Fruit fly (Drosophila melanogaster) whole organism, embryonic: ENCODE data around the gene Dus1.
A peak's percentile ranks its signal among the peaks of the same experiment; 100 is the strongest.

ENCODE experiments used
- Atf3 ChIP-seq: fragments of 200-800 bp; sonication (Bioruptor generic); optimal IDR thresholded peaks from 3 replicates; lab custom pipeline; 2016; ENCODE audit warnings: missing biosample characterization, missing genetic modification characterization
- CG11560 ChIP-seq: fragments of 200-800 bp; sonication (Bioruptor generic); IDR thresholded peaks from 3 replicates; pipeline ENCODE4 v1.3.6; 2022; ENCODE audit warnings: missing biosample characterization, missing genetic modification characterization
- CG12219 ChIP-seq: fragments of 200-800 bp; sonication (Bioruptor generic); optimal IDR thresholded peaks from 3 replicates; lab custom pipeline; 2018; ENCODE audit warnings: missing biosample characterization, mild to moderate bottlenecking, missing genetic modification characterization
- CG12236 ChIP-seq: fragments of 200-800 bp; sonication (Bioruptor generic); optimal IDR thresholded peaks from 2 replicates; lab custom pipeline; 2016; ENCODE audit warnings: missing biosample characterization, missing genetic modification characterization
- CG13287 ChIP-seq: fragments of 200-800 bp; sonication (Bioruptor generic); IDR thresholded peaks from 2 replicates; pipeline ENCODE4 v1.3.6; 2022; ENCODE audit warnings: missing biosample characterization, missing genetic modification characterization; ENCODE audit not compliant: partially characterized antibody
- CG14441 ChIP-seq: fragments of 200-800 bp; sonication (Bioruptor generic); IDR thresholded peaks from 2 replicates; pipeline ENCODE4 v1.3.6; 2022; ENCODE audit warnings: missing biosample characterization, missing genetic modification characterization
- CG17186 ChIP-seq: fragments of 200-800 bp; sonication (Bioruptor generic); optimal IDR thresholded peaks from 3 replicates; lab custom pipeline; 2017; ENCODE audit warnings: missing biosample characterization, missing genetic modification reagents, missing genetic modification characterization
- CG30431 ChIP-seq: fragments of 200-800 bp; sonication (Bioruptor generic); optimal IDR thresholded peaks from 2 replicates; lab custom pipeline; 2017; ENCODE audit warnings: missing biosample characterization, missing genetic modification characterization
- CG33213 ChIP-seq: fragments of 200-800 bp; sonication (Bioruptor generic); optimal IDR thresholded peaks from 3 replicates; lab custom pipeline; 2016; ENCODE audit warnings: missing biosample characterization, missing genetic modification characterization
- CG34224 ChIP-seq: fragments of 200-800 bp; sonication (Bioruptor generic); IDR thresholded peaks from 3 replicates; pipeline ENCODE4 v1.3.6; 2022; ENCODE audit warnings: missing biosample characterization, missing genetic modification characterization; ENCODE audit not compliant: partially characterized antibody
- CG3838 ChIP-seq: fragments of 200-800 bp; sonication (Bioruptor generic); optimal IDR thresholded peaks from 3 replicates; lab custom pipeline; 2016; ENCODE audit warnings: missing biosample characterization, missing genetic modification characterization
- CG4854 ChIP-seq: fragments of 200-800 bp; sonication (Bioruptor generic); optimal IDR thresholded peaks from 2 replicates; lab custom pipeline; 2016; ENCODE audit warnings: missing biosample characterization, missing genetic modification characterization, inconsistent platforms
- CG6854 ChIP-seq: fragments of 200-800 bp; sonication (Bioruptor generic); optimal IDR thresholded peaks from 3 replicates; lab custom pipeline; 2017; ENCODE audit warnings: missing biosample characterization, mild to moderate bottlenecking, missing genetic modification characterization
- CG9876 ChIP-seq: fragments of 200-800 bp; sonication (Bioruptor generic); optimal IDR thresholded peaks from 2 replicates; lab custom pipeline; 2016; ENCODE audit warnings: missing biosample characterization, missing genetic modification characterization
- CG9932 ChIP-seq: fragments of 200-800 bp; sonication (Bioruptor generic); IDR thresholded peaks from 2 replicates; pipeline ENCODE4 v1.3.6; 2022; ENCODE audit warnings: missing biosample characterization, missing genetic modification characterization
- Dad ChIP-seq: fragments of 200-800 bp; sonication (Bioruptor generic); optimal IDR thresholded peaks from 3 replicates; lab custom pipeline; 2016; ENCODE audit warnings: missing biosample characterization, missing genetic modification characterization
- Elba2 ChIP-seq: fragments of 200-800 bp; sonication (Bioruptor generic); optimal IDR thresholded peaks from 3 replicates; lab custom pipeline; 2016; ENCODE audit warnings: missing biosample characterization, missing genetic modification characterization
- Gsc ChIP-seq: fragments of 200-800 bp; sonication (Bioruptor generic); IDR thresholded peaks from 2 replicates; pipeline ENCODE4 v1.3.6; 2022; ENCODE audit warnings: missing biosample characterization, missing genetic modification characterization
- H15 ChIP-seq: fragments of 200-800 bp; sonication (Bioruptor generic); IDR thresholded peaks from 3 replicates; pipeline ENCODE4 v1.3.6; 2022; ENCODE audit warnings: missing biosample characterization, missing genetic modification characterization
- H2.0 ChIP-seq: fragments of 200-800 bp; sonication (Bioruptor generic); IDR thresholded peaks from 2 replicates; pipeline ENCODE4 v1.3.6; 2022; ENCODE audit warnings: missing biosample characterization, missing genetic modification characterization
- HLH3B ChIP-seq: fragments of 200-800 bp; sonication (Bioruptor generic); IDR thresholded peaks from 2 replicates; pipeline ENCODE4 v1.3.6; 2022; ENCODE audit warnings: missing biosample characterization, missing genetic modification characterization
- Hr78 ChIP-seq, 2 experiments: fragments of 200-800 bp in 1 of 2; fragments of >200 bp in 1 of 2; sonication (Bioruptor generic) in 1 of 2; optimal IDR thresholded peaks; 2 replicates each; lab custom pipeline; 2017 to 2019; ENCODE audit warnings: missing biosample characterization in 2 of 2, missing genetic modification characterization in 2 of 2, mild to moderate bottlenecking in 1 of 2, moderate library complexity in 1 of 2
- Lpt ChIP-seq: fragments of >200 bp; optimal IDR thresholded peaks from 2 replicates; lab custom pipeline; 2018; ENCODE audit warnings: missing biosample characterization, missing genetic modification characterization
- Mes4 ChIP-seq: fragments of 200-800 bp; sonication (Bioruptor generic); optimal IDR thresholded peaks from 2 replicates; lab custom pipeline; 2016; ENCODE audit warnings: missing biosample characterization, missing genetic modification characterization
- NC2α ChIP-seq: fragments of 200-800 bp; sonication (Bioruptor generic); optimal IDR thresholded peaks from 2 replicates; lab custom pipeline; 2016; ENCODE audit warnings: missing biosample characterization, missing genetic modification characterization
- Sin3A ChIP-seq: fragments of >200 bp; optimal IDR thresholded peaks from 2 replicates; lab custom pipeline; 2018
- Tbp ChIP-seq: fragments of >200 bp; optimal IDR thresholded peaks from 2 replicates; lab custom pipeline; 2018; ENCODE audit warnings: missing biosample characterization, missing genetic modification characterization
- YL-1 ChIP-seq: fragments of 200-800 bp; sonication (Bioruptor generic); optimal IDR thresholded peaks from 3 replicates; lab custom pipeline; 2017; ENCODE audit warnings: missing biosample characterization, mild to moderate bottlenecking, missing genetic modification characterization
- bab2 ChIP-seq: fragments of 200-800 bp; sonication (Bioruptor generic); optimal IDR thresholded peaks from 2 replicates; lab custom pipeline; 2016; ENCODE audit warnings: missing biosample characterization, missing genetic modification characterization
- btn ChIP-seq: fragments of 200-800 bp; sonication (Bioruptor generic); optimal IDR thresholded peaks from 2 replicates; lab custom pipeline; 2016; ENCODE audit warnings: missing biosample characterization, missing genetic modification characterization
- chif ChIP-seq, 2 experiments: fragments of 200-800 bp; sonication (Bioruptor generic); optimal IDR thresholded peaks; 3 replicates each; lab custom pipeline; 2016; ENCODE audit warnings: missing biosample characterization in 2 of 2, missing genetic modification characterization in 2 of 2
- corto ChIP-seq: fragments of 200-800 bp; sonication (Bioruptor generic); optimal IDR thresholded peaks from 2 replicates; lab custom pipeline; 2016; ENCODE audit warnings: missing biosample characterization, mild to moderate bottlenecking, missing genetic modification characterization, moderate library complexity
- dm ChIP-seq: fragments of 200-800 bp; sonication (Bioruptor generic); optimal IDR thresholded peaks from 3 replicates; lab custom pipeline; 2016; ENCODE audit warnings: missing biosample characterization, missing genetic modification characterization
- ems ChIP-seq: fragments of 200-800 bp; sonication (Bioruptor generic); optimal IDR thresholded peaks from 3 replicates; lab custom pipeline; 2016; ENCODE audit warnings: missing biosample characterization, missing genetic modification characterization
- fu2 ChIP-seq: fragments of 200-800 bp; sonication (Bioruptor generic); optimal IDR thresholded peaks from 2 replicates; lab custom pipeline; 2016; ENCODE audit warnings: missing biosample characterization, missing genetic modification characterization
- gcm ChIP-seq: fragments of 200-800 bp; sonication (Bioruptor generic); optimal IDR thresholded peaks from 2 replicates; lab custom pipeline; 2019; ENCODE audit warnings: missing biosample characterization, mild to moderate bottlenecking, missing genetic modification characterization, moderate library complexity
- gsb-n ChIP-seq: fragments of 200-800 bp; sonication (Bioruptor generic); optimal IDR thresholded peaks from 3 replicates; lab custom pipeline; 2018; ENCODE audit warnings: missing biosample characterization, mild to moderate bottlenecking, missing genetic modification characterization
- her ChIP-seq: fragments of 200-800 bp; sonication (Bioruptor generic); optimal IDR thresholded peaks from 2 replicates; lab custom pipeline; 2016; ENCODE audit warnings: missing biosample characterization, missing genetic modification characterization
- hth ChIP-seq: fragments of >200 bp; optimal IDR thresholded peaks from 2 replicates; lab custom pipeline; 2017; ENCODE audit warnings: inconsistent platforms
- jumu ChIP-seq: fragments of 200-800 bp; sonication (Bioruptor generic); optimal IDR thresholded peaks from 3 replicates; lab custom pipeline; 2016; ENCODE audit warnings: missing biosample characterization, missing genetic modification characterization
- kni ChIP-seq: fragments of 200-800 bp; sonication (Bioruptor generic); optimal IDR thresholded peaks from 3 replicates; lab custom pipeline; 2017; ENCODE audit warnings: mild to moderate bottlenecking, missing biosample characterization, missing genetic modification reagents, missing genetic modification characterization
- phol ChIP-seq: fragments of 200-800 bp; sonication (Bioruptor generic); optimal IDR thresholded peaks from 3 replicates; lab custom pipeline; 2018; ENCODE audit warnings: missing biosample characterization, mild to moderate bottlenecking, missing genetic modification characterization, moderate library complexity
- pita ChIP-seq: fragments of 200-800 bp; sonication (Bioruptor generic); optimal IDR thresholded peaks from 2 replicates; lab custom pipeline; 2017; ENCODE audit warnings: missing biosample characterization, mild to moderate bottlenecking, missing genetic modification characterization
- ranshi ChIP-seq: fragments of 200-800 bp; sonication (Bioruptor generic); IDR thresholded peaks from 2 replicates; pipeline ENCODE4 v1.3.6; 2022; ENCODE audit warnings: missing biosample characterization, missing genetic modification characterization
- rib ChIP-seq: fragments of 200-800 bp; sonication (Bioruptor generic); IDR thresholded peaks from 2 replicates; pipeline ENCODE4 v1.3.6; 2022; ENCODE audit warnings: missing biosample characterization, missing genetic modification characterization
- stwl ChIP-seq: fragments of 200-800 bp; sonication (Bioruptor generic); optimal IDR thresholded peaks from 3 replicates; lab custom pipeline; 2018; ENCODE audit warnings: missing biosample characterization, mild to moderate bottlenecking, missing genetic modification characterization, moderate library complexity
- tio ChIP-seq: fragments of 200-800 bp; sonication (Bioruptor generic); optimal IDR thresholded peaks from 2 replicates; lab custom pipeline; 2017; ENCODE audit warnings: missing biosample characterization, missing genetic modification characterization, inconsistent platforms
- trem ChIP-seq: fragments of 200-800 bp; optimal IDR thresholded peaks from 3 replicates; lab custom pipeline; 2019; ENCODE audit warnings: missing biosample characterization, mild to moderate bottlenecking, missing genetic modification characterization, moderate library complexity
- ttk ChIP-seq: fragments of 200-800 bp; sonication (Bioruptor generic); IDR thresholded peaks from 2 replicates; pipeline ENCODE4 v2.1.2; 2022; ENCODE audit warnings: missing biosample characterization, missing genetic modification characterization
- vfl ChIP-seq: fragments of 200-800 bp; sonication (Bioruptor generic); optimal IDR thresholded peaks from 2 replicates; lab custom pipeline; 2016; ENCODE audit warnings: missing biosample characterization, missing genetic modification characterization
- zfh2 ChIP-seq: fragments of 200-800 bp; sonication (Bioruptor generic); optimal IDR thresholded peaks from 2 replicates; lab custom pipeline; 2016; ENCODE audit warnings: missing biosample characterization, missing genetic modification characterization

Gene Dus1

dm6 chr2L:294452-295362, 23.2 kb upstream of the Dus1 start, which contains the start of the genes U2af38 and Stip1 (continued):
- no peak for TF ChIP-seq CG9876 (GFP tag; lab: Kevin White, UChicago)
- TF ChIP-seq tio (GFP tag; lab: Kevin White, UChicago) = no peak
- TF ChIP-seq NC2α (GFP tag; lab: Kevin White, UChicago) = no peak
- TF ChIP-seq ems (GFP tag; lab: Kevin White, UChicago) = no peak
- no peak for TF ChIP-seq CG12219 (GFP tag; lab: Kevin White, UChicago)
- no peak for TF ChIP-seq ranshi (GFP tag; lab: Robert Waterston, UW)
- no peak for TF ChIP-seq CG30431
- TF ChIP-seq HLH3B (GFP tag; lab: Robert Waterston, UW) = no peak
- no peak for TF ChIP-seq CG12236
- TF ChIP-seq CG4854 (GFP tag; lab: Kevin White, UChicago) = no peak
- no peak for TF ChIP-seq Atf3 (GFP tag; lab: Kevin White, UChicago)
- no peak for TF ChIP-seq corto (GFP tag; lab: Kevin White, UChicago)
- no peak for TF ChIP-seq gsb-n
- no peak for TF ChIP-seq CG6854 (GFP tag; lab: Kevin White, UChicago)
- TF ChIP-seq trem = peak; percentile 76
- TF ChIP-seq Gsc (GFP tag; lab: Robert Waterston, UW) = no peak
- peak; percentile 42 for TF ChIP-seq stwl (tag; lab: Kevin White, UChicago)
- TF ChIP-seq CG9932 = peak; percentile 60
- no peak for TF ChIP-seq chif (GFP tag; optimal IDR thresholded peaks at IDR 0.05; lab: Kevin White, UChicago)
- TF ChIP-seq YL-1 (GFP tag; lab: Kevin White, UChicago) = peak; percentile 84
- TF ChIP-seq CG17186 = no peak
- TF ChIP-seq fu2 = no peak
- no peak for TF ChIP-seq btn
- no peak for TF ChIP-seq H15
- TF ChIP-seq CG33213 (GFP tag; lab: Kevin White, UChicago) = no peak
- peak; percentile 12 for TF ChIP-seq vfl (GFP tag; lab: Kevin White, UChicago)
- TF ChIP-seq Lpt (GFP tag; lab: Kevin White, UChicago) = no peak
- peak; percentile 80 for TF ChIP-seq CG13287 (GFP tag; lab: Robert Waterston, UW)
- TF ChIP-seq Sin3A = peak; percentile 38
- peak; percentile 76 for TF ChIP-seq pita (GFP tag; lab: Kevin White, UChicago)
- peak; percentile 6 for TF ChIP-seq zfh2 (GFP tag; lab: Kevin White, UChicago)
- TF ChIP-seq ttk (GFP tag; lab: Robert Waterston, UW) = no peak
- no peak for TF ChIP-seq Mes4 (GFP tag; lab: Kevin White, UChicago)
- no peak for TF ChIP-seq CG3838
- TF ChIP-seq H2.0 (GFP tag; lab: Robert Waterston, UW) = no peak
- no peak for TF ChIP-seq hth
- TF ChIP-seq rib (GFP tag; lab: Robert Waterston, UW) = peak; percentile 63
- TF ChIP-seq dm (GFP tag; lab: Kevin White, UChicago) = peak; percentile 8
- no peak for TF ChIP-seq Elba2 (GFP tag; lab: Kevin White, UChicago)
- TF ChIP-seq CG34224 = peak; percentile 69
- TF ChIP-seq CG14441 (GFP tag; lab: Robert Waterston, UW) = no peak
- no peak for TF ChIP-seq Tbp (GFP tag; lab: Kevin White, UChicago)
- no peak for TF ChIP-seq Dad (GFP tag; lab: Kevin White, UChicago)
- TF ChIP-seq jumu (GFP tag; lab: Kevin White, UChicago) = no peak
- no peak for TF ChIP-seq kni (GFP tag; lab: Kevin White, UChicago)
- TF ChIP-seq bab2 (GFP tag; lab: Kevin White, UChicago) = no peak
- TF ChIP-seq CG11560 (tag; lab: Robert Waterston, UW) = no peak
- no peak for TF ChIP-seq gcm (GFP tag; lab: Kevin White, UChicago)
- TF ChIP-seq phol (tag; lab: Kevin White, UChicago) = peak; percentile 50
- no peak for TF ChIP-seq her (GFP tag; lab: Kevin White, UChicago)
- no peak for TF ChIP-seq Hr78 (GFP tag; optimal IDR thresholded peaks at IDR 0.05; lab: Kevin White, UChicago)
